Worm (Caenorhabditis elegans) whole organism, midembryonic: Measurements from ENCODE around the gene lsm-7.

Experiments used
- T22C8.4 ChIP-seq: fragments of 200-800 bp; sonication (Bioruptor generic); IDR thresholded peaks from 2 replicates; pipeline ENCODE4 v1.3.6; 2022; ENCODE audit warnings: missing genetic modification characterization, missing compliant biosample characterization
- cog-1 ChIP-seq: sonication (generic microtip); optimal IDR thresholded peaks from 2 replicates; lab custom pipeline; 2016; ENCODE audit warnings: missing genetic modification characterization, missing compliant biosample characterization
- flt-1 ChIP-seq: fragments of 200-800 bp; sonication (Bioruptor generic); IDR thresholded peaks from 2 replicates; pipeline ENCODE4 v1.3.6; 2022; ENCODE audit warnings: missing genetic modification characterization, missing compliant biosample characterization
- ztf-23 ChIP-seq: fragments of 200-800 bp; sonication (Bioruptor generic); IDR thresholded peaks from 2 replicates; pipeline ENCODE4 v1.3.6; 2022; ENCODE audit warnings: missing genetic modification reagents, missing genetic modification characterization, missing compliant biosample characterization
- ztf-29 ChIP-seq: fragments of 200-800 bp; sonication (Bioruptor generic); IDR thresholded peaks from 2 replicates; pipeline ENCODE4 v1.3.6; 2022; ENCODE audit warnings: missing genetic modification reagents, missing genetic modification characterization, missing compliant biosample characterization

DNA sequence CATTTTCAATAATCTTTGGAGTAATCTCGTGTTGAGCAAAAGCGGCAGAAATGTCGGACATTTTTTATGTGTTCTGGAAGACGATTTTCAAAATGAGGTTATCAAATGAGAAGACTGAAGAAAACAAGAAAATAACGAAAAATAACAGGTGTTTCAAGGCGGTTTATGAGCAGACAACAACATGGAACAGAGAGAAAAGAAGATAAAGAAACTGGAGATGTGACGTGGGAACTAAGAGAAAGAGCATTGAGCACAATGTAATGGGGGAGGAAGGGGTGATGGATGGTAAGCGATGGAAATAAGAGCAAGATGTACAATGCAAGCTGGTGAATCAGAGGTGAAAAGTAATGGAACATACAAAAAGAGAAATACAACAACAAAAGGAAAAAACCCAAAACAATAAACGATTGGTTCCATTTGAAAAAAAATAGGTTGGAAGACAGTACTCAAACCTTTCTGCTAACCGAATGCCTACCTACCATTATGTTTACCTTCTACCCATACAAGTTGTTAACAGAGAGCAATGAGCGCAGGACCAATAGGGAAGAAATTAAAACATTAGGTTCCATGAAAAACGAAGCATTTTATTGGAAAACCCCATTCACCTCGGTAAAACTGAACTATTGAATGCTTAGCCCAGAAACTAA, 24.4 kb downstream of the lsm-7 start, which contains the start of gene Y69E1A.5:
- TF ChIP-seq T22C8.4 (GFP tag; lab: Robert Waterston, UW) (no peak), flt-1 (GFP tag; lab: Robert Waterston, UW) (no peak), ztf-29 (no peak), ztf-23 (GFP tag; lab: Robert Waterston, UW) (no peak), cog-1 (tag; lab: Kevin White, UChicago) (no peak)
